Worm (Caenorhabditis elegans): ENCODE results near the gene Y53F4B.25.
"Not testable (repeated sequence)": the region's sequence is repeated elsewhere in the genome, so short reads cannot be mapped to it uniquely, and the experiment has no call there.

Y53F4B.25 gene

ce11 chrII:15165681-15166235, 29.8 kb downstream of the Y53F4B.25 start, which contains the start of gene gst-27 (continued):
- peak; percentile 53 for TF ChIP-seq snpc-4 (GFP tag; optimal IDR thresholded peaks at IDR 0.05)
- peak; percentile 57 to 84 (median 79) for TF ChIP-seq snpc-4 (tag; optimal IDR thresholded peaks at IDR 0.05)
- peak in 1 of 3 experiments; percentile 86 for TF ChIP-seq lin-35 (GFP tag; optimal IDR thresholded peaks at IDR 0.05)
- peak; percentile 73 for TF ChIP-seq sptf-2 (GFP tag; optimal IDR thresholded peaks at IDR 0.05)
- TF ChIP-seq F39B2.1 (GFP tag; IDR thresholded peaks at IDR 0.05): no peak
- TF ChIP-seq ama-1 (optimal IDR thresholded peaks at IDR 0.05): no peak
- TF ChIP-seq ama-1 (GFP tag; optimal IDR thresholded peaks at IDR 0.05): peak; percentile 88 to 91
- TF ChIP-seq madf-6 (GFP tag; IDR thresholded peaks at IDR 0.05): peak; percentile 74
- peak; percentile 90 for TF ChIP-seq egl-44 (GFP tag; IDR thresholded peaks at IDR 0.05)
- TF ChIP-seq sea-2 (GFP tag; IDR thresholded peaks at IDR 0.05): no peak; the same call in 1 of the 2 replicates

- TF ChIP-seq repo-1 (tag; optimal IDR thresholded peaks at IDR 0.05) (no peak), egl-18 (GFP tag; IDR thresholded peaks at IDR 0.05) (no peak), mes-4 (tag; optimal IDR thresholded peaks at IDR 0.05) (no peak), K11D2.4 (GFP tag; IDR thresholded peaks at IDR 0.05) (no peak), atf-7 (tag; optimal IDR thresholded peaks at IDR 0.05) (no peak), nhr-80 (tag; optimal IDR thresholded peaks at IDR 0.05) (peak; percentile 17)
Observed at ce11 chrII:15167340-15167739, 31.4 kb downstream of the Y53F4B.25 start, which contains the start of gene gst-28. gst-28 (minus strand) TSS chrII:15167577.

ce11 chrII:15169811-15170282, 33.9 kb downstream of the Y53F4B.25 start, which contains the start of gene gst-29:
gst-29 (minus strand) TSS chrII:15169861.
- TF ChIP-seq F39B2.1 (GFP tag; IDR thresholded peaks at IDR 0.05): no peak
- peak; percentile 25 for TF ChIP-seq nhr-80 (tag; optimal IDR thresholded peaks at IDR 0.05)

ce11 chrII:15171816-15172215, 35.8 kb downstream of the Y53F4B.25 start, which contains the start of gene gst-39:
gst-39 (minus strand) TSS chrII:15171916.
- TF ChIP-seq chd-7 (tag; optimal IDR thresholded peaks at IDR 0.05); B0019.2 (GFP tag; conservative IDR thresholded peaks at IDR 0.05); attf-3 (GFP tag; conservative IDR thresholded peaks at IDR 0.05): not testable (repeated sequence)

- TF ChIP-seq hmg-1.2 (GFP tag; IDR thresholded peaks at IDR 0.05) (peak; percentile 47; the same call in 1 of the 2 replicates), madf-3 (GFP tag; IDR thresholded peaks at IDR 0.05) (no peak), cebp-1 (GFP tag; IDR thresholded peaks at IDR 0.05) (peak; percentile 90), cebp-1 (tag; optimal IDR thresholded peaks at IDR 0.05) (peak; percentile 97), tbp1 (GFP tag; optimal IDR thresholded peaks at IDR 0.05) (peak; percentile 2)
Observed at ce11 chrII:15173174-15173573, 37.2 kb downstream of the Y53F4B.25 start.

ce11 chrII:15174915-15175548, 39.0 kb downstream of the Y53F4B.25 start, which contains the start of gene gst-31:
gst-31 (minus strand) TSS chrII:15174965.
- no peak for TF ChIP-seq repo-1 (tag; optimal IDR thresholded peaks at IDR 0.05)
- no peak for TF ChIP-seq B0336.3 (GFP tag; IDR thresholded peaks at IDR 0.05)
- no peak for TF ChIP-seq C06A6.2 (GFP tag; conservative IDR thresholded peaks at IDR 0.05)
- TF ChIP-seq ama-1 (optimal IDR thresholded peaks at IDR 0.05): no peak
- TF ChIP-seq ama-1 (GFP tag; optimal IDR thresholded peaks at IDR 0.05): no peak

ce11 chrII:15175643-15176042, 39.7 kb downstream of the Y53F4B.25 start, which contains the start of gene Y53F4B.36:
Y53F4B.36 (plus strand) TSS chrII:15175943.
- no peak for TF ChIP-seq lin-26 (GFP tag; IDR thresholded peaks at IDR 0.05)
- TF ChIP-seq egrh-3 (GFP tag; IDR thresholded peaks at IDR 0.05): no peak
- TF ChIP-seq B0019.2 (GFP tag; conservative IDR thresholded peaks at IDR 0.05): no peak
- no peak for TF ChIP-seq ceh-91 (GFP tag; IDR thresholded peaks at IDR 0.05)
- TF ChIP-seq gei-17 (GFP tag; optimal IDR thresholded peaks at IDR 0.05): no peak
- TF ChIP-seq Y53F4B.3 (GFP tag; IDR thresholded peaks at IDR 0.05): no peak
- TF ChIP-seq ZK185.1 (tag; optimal IDR thresholded peaks at IDR 0.05; ENCODE audit: poor library complexity, severe bottlenecking): no peak
- TF ChIP-seq sdz-38 (tag; optimal IDR thresholded peaks at IDR 0.05): no peak
- no peak for TF ChIP-seq zim-3 (tag; optimal IDR thresholded peaks at IDR 0.05)
- TF ChIP-seq C17E4.6 (GFP tag; IDR thresholded peaks at IDR 0.05): no peak
- TF ChIP-seq rcor-1 (GFP tag; IDR thresholded peaks at IDR 0.05): no peak
- TF ChIP-seq lag-1 (GFP tag; IDR thresholded peaks at IDR 0.05): no peak
- TF ChIP-seq mxl-1 (tag; optimal IDR thresholded peaks at IDR 0.05): no peak
